Fruit fly (Drosophila melanogaster): ENCODE measurements around the gene CG17272.

Gene CG17272

DNA sequence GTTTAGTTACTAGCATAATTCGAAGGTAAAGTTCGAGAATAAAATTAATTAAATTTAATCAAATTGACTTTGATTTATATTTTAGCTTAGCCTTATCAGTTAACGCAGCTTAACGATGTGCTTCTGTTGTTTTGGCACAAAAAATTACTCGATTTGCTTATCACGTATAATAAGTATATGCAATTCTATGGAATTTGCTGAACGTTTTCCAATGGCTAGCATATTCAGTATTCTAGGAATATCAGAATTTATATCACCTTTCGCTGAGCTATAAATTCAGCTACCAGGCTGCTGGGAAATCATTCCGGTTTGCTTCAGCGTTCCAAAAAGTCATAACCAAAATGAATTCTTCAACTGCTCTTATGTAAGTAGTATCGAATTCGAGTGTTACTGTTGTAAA lies 46.7 kb upstream of the CG17272 start, which contains the start of gene TotA:
Gene TotA, plus strand, starts transcription at position 301 of the 400 bp plus-strand sequence.
- TF ChIP-seq Oaz (GFP tag; IDR thresholded peaks at IDR 0.05): no peak
- no peak for TF ChIP-seq Hsf (GFP tag; optimal IDR thresholded peaks at IDR 0.05)
- no peak for TF ChIP-seq Stat92E (GFP tag; optimal IDR thresholded peaks at IDR 0.05)
- TF ChIP-seq seq (GFP tag; IDR thresholded peaks at IDR 0.05): no peak
- no peak for TF ChIP-seq CG7963 (GFP tag; IDR thresholded peaks at IDR 0.05; ENCODE audit: partially characterized antibody)
- TF ChIP-seq tin (GFP tag; optimal IDR thresholded peaks at IDR 0.05): no peak
- no peak for TF ChIP-seq CG7372 (GFP tag; IDR thresholded peaks at IDR 0.05)
- TF ChIP-seq Opbp (GFP tag; IDR thresholded peaks at IDR 0.05; ENCODE audit: partially characterized antibody): no peak
- no peak for TF ChIP-seq CG17802 (tag; optimal IDR thresholded peaks at IDR 0.05)
- no peak for TF ChIP-seq exex (tag; optimal IDR thresholded peaks at IDR 0.05)
- TF ChIP-seq CG17568 (GFP tag; optimal IDR thresholded peaks at IDR 0.05): no peak
- no peak for TF ChIP-seq CG12659 (GFP tag; optimal IDR thresholded peaks at IDR 0.05)
- no peak for TF ChIP-seq Blimp-1 (GFP tag; optimal IDR thresholded peaks at IDR 0.05)
- TF ChIP-seq sim (GFP tag; IDR thresholded peaks at IDR 0.05): no peak
- no peak for TF ChIP-seq shn (GFP tag; optimal IDR thresholded peaks at IDR 0.05)

DNA sequence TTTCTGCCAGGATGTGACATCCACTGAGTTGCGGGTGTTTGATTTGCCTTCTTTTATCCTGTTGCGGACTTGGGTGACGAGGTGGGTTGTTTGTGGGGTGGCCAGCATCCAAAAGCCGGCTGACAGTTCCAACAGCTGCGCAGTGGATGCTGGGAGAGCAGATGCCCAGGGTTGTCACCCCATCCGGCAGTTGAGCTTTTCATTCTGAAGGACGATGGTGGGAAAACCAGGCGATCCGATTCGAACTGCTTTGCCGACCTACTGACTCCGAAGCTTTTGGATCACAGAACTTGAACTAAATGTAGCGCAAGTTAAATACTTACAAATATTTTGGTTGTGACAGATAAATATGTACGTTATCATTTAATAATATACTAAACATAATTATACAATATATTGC lies 42.2 kb upstream of the CG17272 start, which contains the start of gene KaiR1D:
Gene KaiR1D, minus strand, starts transcription at position 28 of the 400 bp plus-strand sequence.
- TF ChIP-seq seq (GFP tag; IDR thresholded peaks at IDR 0.05) (peak; percentile 42; the same call in 1 of the 2 replicates), ewg (GFP tag; optimal IDR thresholded peaks at IDR 0.05) (peak; percentile 100), CG30431 (GFP tag; optimal IDR thresholded peaks at IDR 0.05) (no peak), scrt (GFP tag; optimal IDR thresholded peaks at IDR 0.05) (peak; percentile 87), Sox102F (GFP tag; optimal IDR thresholded peaks at IDR 0.05) (no peak), Aef1 (GFP tag; IDR thresholded peaks at IDR 0.05) (no peak), CG15514 (GFP tag; optimal IDR thresholded peaks at IDR 0.05) (peak; percentile 88), CG17912 (GFP tag; optimal IDR thresholded peaks at IDR 0.05) (no peak), H15 (GFP tag; IDR thresholded peaks at IDR 0.05) (0 out of 3 replicates have a peak, but pooled peaks have one; percentile 18), org-1 (GFP tag; optimal IDR thresholded peaks at IDR 0.05) (no peak), CG31365 (tag; optimal IDR thresholded peaks at IDR 0.05) (peak; percentile 70), CG8924 (tag; optimal IDR thresholded peaks at IDR 0.05) (no peak), Sry-β (GFP tag; optimal IDR thresholded peaks at IDR 0.05) (no peak), CG10274 (GFP tag; optimal IDR thresholded peaks at IDR 0.05) (no peak), stwl (tag; optimal IDR thresholded peaks at IDR 0.05) (no peak), Ssrp (tag; optimal IDR thresholded peaks at IDR 0.05) (no peak), jigr1 (GFP tag; IDR thresholded peaks at IDR 0.05) (no peak), dmrt99B (tag; optimal IDR thresholded peaks at IDR 0.05) (no peak), Fer2 (tag; optimal IDR thresholded peaks at IDR 0.05) (no peak), NFAT (GFP tag; IDR thresholded peaks at IDR 0.05) (0 out of 2 replicates have a peak, but pooled peaks have one; percentile 14), Med (GFP tag) (no peak), yki (optimal IDR thresholded peaks at IDR 0.05) (no peak), Asciz (GFP tag; optimal IDR thresholded peaks at IDR 0.05) (no peak), Pdp1 (GFP tag; optimal IDR thresholded peaks at IDR 0.05) (no peak), Nf-YA (GFP tag; IDR thresholded peaks at IDR 0.05) (no peak), Atf6 (GFP tag; IDR thresholded peaks at IDR 0.05) (no peak), YL-1 (GFP tag; optimal IDR thresholded peaks at IDR 0.05) (no peak), pzg (GFP tag; optimal IDR thresholded peaks at IDR 0.05) (peak; percentile 43), CG4404 (GFP tag; IDR thresholded peaks at IDR 0.05) (no peak), CG15269 (tag; optimal IDR thresholded peaks at IDR 0.05) (no peak), HLH3B (GFP tag; IDR thresholded peaks at IDR 0.05) (no peak)
